Fruit fly (Drosophila melanogaster): ENCODE results near the gene CG42780.
A peak's percentile ranks its signal among the peaks of the same experiment; 100 is the strongest.

The CG42780 gene

dm6 chrX:7333298-7333743 lies 1.3 kb upstream of the CG42780 start (continued):
- TF ChIP-seq Gug (GFP tag; IDR thresholded peaks at IDR 0.05) (no peak), CG2875 (GFP tag; optimal IDR thresholded peaks at IDR 0.05) (peak; percentile 57), pnt (GFP tag; optimal IDR thresholded peaks at IDR 0.05) (no peak), CG2129 (GFP tag; IDR thresholded peaks at IDR 0.05; ENCODE audit: partially characterized antibody) (no peak), HLH54F (GFP tag; optimal IDR thresholded peaks at IDR 0.05) (no peak), CG17802 (tag; optimal IDR thresholded peaks at IDR 0.05) (no peak), CG15601 (tag; optimal IDR thresholded peaks at IDR 0.05) (peak; percentile 67), PHDP (tag; optimal IDR thresholded peaks at IDR 0.05) (no peak), seq (GFP tag; IDR thresholded peaks at IDR 0.05) (peak; percentile 73; the same call in 1 of the 2 replicates), sna (GFP tag; IDR thresholded peaks at IDR 0.05; ENCODE audit: partially characterized antibody) (no peak), Scr (GFP tag; IDR thresholded peaks at IDR 0.05; ENCODE audit: partially characterized antibody) (no peak), CG8290 (GFP tag; optimal IDR thresholded peaks at IDR 0.05) (peak; percentile 12), CG8290 (tag; optimal IDR thresholded peaks at IDR 0.05) (peak; percentile 48 to 72), org-1 (GFP tag; optimal IDR thresholded peaks at IDR 0.05) (peak; percentile 51), mam (GFP tag; optimal IDR thresholded peaks at IDR 0.05) (no peak), gcm2 (GFP tag; optimal IDR thresholded peaks at IDR 0.05) (no peak), exex (tag; optimal IDR thresholded peaks at IDR 0.05) (peak; percentile 67), run (tag; optimal IDR thresholded peaks at IDR 0.05) (no peak), br (optimal IDR thresholded peaks at IDR 0.05) (no peak), so (GFP tag; IDR thresholded peaks at IDR 0.05) (0 out of 3 replicates have a peak, but pooled peaks have one; percentile 7), sug (tag; optimal IDR thresholded peaks at IDR 0.05) (peak; percentile 37), Atf6 (GFP tag; IDR thresholded peaks at IDR 0.05) (peak; percentile 54; the same call in 1 of the 2 replicates), dmrt99B (tag; optimal IDR thresholded peaks at IDR 0.05) (peak; percentile 28), toy (GFP tag; IDR thresholded peaks at IDR 0.05) (no peak), CG9727 (GFP tag; optimal IDR thresholded peaks at IDR 0.05) (peak; percentile 33), sens (GFP tag) (peak; percentile 78), Sry-δ (GFP tag; optimal IDR thresholded peaks at IDR 0.05) (no peak), BtbVII (GFP tag; optimal IDR thresholded peaks at IDR 0.05) (no peak), en (GFP tag; optimal IDR thresholded peaks at IDR 0.05) (no peak), CG11398 (GFP tag; optimal IDR thresholded peaks at IDR 0.05) (peak; percentile 55), z (GFP tag; IDR thresholded peaks at IDR 0.05) (peak; percentile 58; the same call in 1 of the 3 replicates), CG10654 (GFP tag; optimal IDR thresholded peaks at IDR 0.05) (peak; percentile 39), Mrtf (GFP tag; IDR thresholded peaks at IDR 0.05) (no peak), sqz (GFP tag; optimal IDR thresholded peaks at IDR 0.05) (no peak), Spps (tag; optimal IDR thresholded peaks at IDR 0.05) (no peak), Bdp1 (GFP tag; optimal IDR thresholded peaks at IDR 0.05) (peak; percentile 20), CG17912 (GFP tag; optimal IDR thresholded peaks at IDR 0.05) (peak; percentile 14), lbe (GFP tag; optimal IDR thresholded peaks at IDR 0.05) (no peak), Gsc (GFP tag; IDR thresholded peaks at IDR 0.05) (no peak), CG1529 (GFP tag; optimal IDR thresholded peaks at IDR 0.05) (no peak), MTF-1 (GFP tag; optimal IDR thresholded peaks at IDR 0.05; ENCODE audit: borderline replicate concordance) (peak; percentile 84), sisA (GFP tag; IDR thresholded peaks at IDR 0.05) (no peak), CG15479 (GFP tag; optimal IDR thresholded peaks at IDR 0.05) (peak; percentile 4), Sox102F (GFP tag; optimal IDR thresholded peaks at IDR 0.05) (no peak), ERR (GFP tag; optimal IDR thresholded peaks at IDR 0.05) (no peak), ash1 (GFP tag; optimal IDR thresholded peaks at IDR 0.05) (no peak), CG31441 (GFP tag; IDR thresholded peaks at IDR 0.05) (no peak), CG5953 (GFP tag; IDR thresholded peaks at IDR 0.05) (peak; percentile 54; the same call in 1 of the 2 replicates), CG12942 (GFP tag; optimal IDR thresholded peaks at IDR 0.05) (no peak), dmrt11E (tag; optimal IDR thresholded peaks at IDR 0.05) (peak; percentile 56), crol (GFP tag; IDR thresholded peaks at IDR 0.05) (no peak), wor (GFP tag; IDR thresholded peaks at IDR 0.05) (no peak)
